Fruit fly (Drosophila melanogaster) whole organism, embryonic: Measurements from ENCODE around the gene XRCC1.
A peak's percentile ranks its signal among the peaks of the same experiment; 100 is the strongest.

Experiments
- Atf3 ChIP-seq: fragments of 200-800 bp; sonication (Bioruptor generic); optimal IDR thresholded peaks from 3 replicates; lab custom pipeline; 2016; ENCODE audit warnings: missing biosample characterization, missing genetic modification characterization
- B-H1 ChIP-seq: fragments of 200-800 bp; sonication (Bioruptor generic); IDR thresholded peaks from 3 replicates; pipeline ENCODE4 v1.3.6; 2022; ENCODE audit warnings: missing biosample characterization, missing genetic modification characterization
- C15 ChIP-seq: fragments of 200-800 bp; sonication (Bioruptor generic); IDR thresholded peaks from 3 replicates; pipeline ENCODE4 v1.3.6; 2022; ENCODE audit warnings: missing biosample characterization, missing genetic modification characterization
- CG10147 ChIP-seq: fragments of 200-800 bp; sonication (Bioruptor generic); optimal IDR thresholded peaks from 2 replicates; lab custom pipeline; 2019; ENCODE audit warnings: missing biosample characterization, mild to moderate bottlenecking, missing genetic modification characterization, moderate library complexity
- CG11456 ChIP-seq: fragments of 200-800 bp; sonication (Bioruptor generic); IDR thresholded peaks from 3 replicates; pipeline ENCODE4 v1.3.6; 2022; ENCODE audit warnings: missing biosample characterization, missing genetic modification characterization
- CG11504 ChIP-seq: fragments of 200-800 bp; sonication (Bioruptor generic); optimal IDR thresholded peaks from 3 replicates; lab custom pipeline; 2019; ENCODE audit warnings: missing biosample characterization, mild to moderate bottlenecking, missing genetic modification characterization, moderate library complexity
- CG12071 ChIP-seq: fragments of 200-800 bp; sonication (Bioruptor generic); optimal IDR thresholded peaks from 3 replicates; lab custom pipeline; 2018; ENCODE audit warnings: missing biosample characterization, mild to moderate bottlenecking, missing genetic modification characterization
- CG12299 ChIP-seq: fragments of 200-800 bp; sonication (Bioruptor generic); optimal IDR thresholded peaks from 2 replicates; lab custom pipeline; 2018; ENCODE audit warnings: missing biosample characterization, mild to moderate bottlenecking, missing genetic modification characterization
- CG1233 ChIP-seq: fragments of 200-800 bp; sonication (Bioruptor generic); optimal IDR thresholded peaks from 4 replicates; lab custom pipeline; 2018; ENCODE audit warnings: missing biosample characterization, mild to moderate bottlenecking, missing genetic modification characterization
- CG12391 ChIP-seq: fragments of 200-800 bp; sonication (Bioruptor generic); optimal IDR thresholded peaks from 3 replicates; lab custom pipeline; 2018; ENCODE audit warnings: missing biosample characterization, mild to moderate bottlenecking, missing genetic modification characterization, moderate library complexity
- CG16863 ChIP-seq: fragments of 200-800 bp; sonication (Bioruptor generic); optimal IDR thresholded peaks from 3 replicates; lab custom pipeline; 2016; ENCODE audit warnings: missing biosample characterization, missing genetic modification characterization
- CG17361 ChIP-seq: fragments of 200-800 bp; sonication (Bioruptor generic); IDR thresholded peaks from 3 replicates; pipeline ENCODE4 v1.3.6; 2022; ENCODE audit warnings: missing biosample characterization, missing genetic modification characterization
- CG31388 ChIP-seq: fragments of 200-800 bp; sonication (Bioruptor generic); optimal IDR thresholded peaks from 2 replicates; lab custom pipeline; 2016; ENCODE audit warnings: missing biosample characterization, missing genetic modification characterization
- CG4707 ChIP-seq: fragments of 200-800 bp; sonication (Bioruptor generic); optimal IDR thresholded peaks from 2 replicates; lab custom pipeline; 2018; ENCODE audit warnings: missing biosample characterization, mild to moderate bottlenecking, missing genetic modification characterization, moderate library complexity
- CG4820 ChIP-seq: fragments of 200-800 bp; sonication (Bioruptor generic); optimal IDR thresholded peaks from 3 replicates; lab custom pipeline; 2016; ENCODE audit warnings: missing biosample characterization, missing genetic modification characterization
- CG4854 ChIP-seq: fragments of 200-800 bp; sonication (Bioruptor generic); optimal IDR thresholded peaks from 2 replicates; lab custom pipeline; 2016; ENCODE audit warnings: missing biosample characterization, missing genetic modification characterization, inconsistent platforms
- CG7357 ChIP-seq: fragments of 200-800 bp; sonication (Bioruptor generic); IDR thresholded peaks from 3 replicates; pipeline ENCODE4 v1.3.6; 2022; ENCODE audit warnings: missing biosample characterization, missing genetic modification characterization
- CG7556 ChIP-seq: fragments of 200-800 bp; sonication (Bioruptor generic); optimal IDR thresholded peaks from 2 replicates; lab custom pipeline; 2017; ENCODE audit warnings: missing biosample characterization, mild to moderate bottlenecking, missing genetic modification characterization
- CG8290 ChIP-seq, 3 experiments: fragments of 200-800 bp; sonication (Bioruptor generic); optimal IDR thresholded peaks; 2 replicates each; lab custom pipeline; 2016 to 2019; ENCODE audit warnings: missing biosample characterization in 3 of 3, missing genetic modification characterization in 3 of 3, mild to moderate bottlenecking in 2 of 3, moderate library complexity in 1 of 3
- CHES-1-like ChIP-seq: fragments of 200-800 bp; sonication (Bioruptor generic); optimal IDR thresholded peaks from 2 replicates; lab custom pipeline; 2016; ENCODE audit warnings: missing biosample characterization, missing genetic modification characterization
- CTCF ChIP-seq: fragments of 200-800 bp; sonication (Bioruptor generic); optimal IDR thresholded peaks from 2 replicates; lab custom pipeline; 2017; ENCODE audit warnings: missing biosample characterization, mild to moderate bottlenecking, missing genetic modification characterization, moderate library complexity
- CoRest ChIP-seq: fragments of 200-800 bp; sonication (Bioruptor generic); optimal IDR thresholded peaks from 3 replicates; lab custom pipeline; 2018; ENCODE audit warnings: missing biosample characterization, mild to moderate bottlenecking, missing genetic modification characterization, moderate library complexity
- Doc2 ChIP-seq: fragments of 200-800 bp; sonication (Bioruptor generic); IDR thresholded peaks from 2 replicates; pipeline ENCODE4 v1.3.6; 2022; ENCODE audit warnings: missing biosample characterization, missing genetic modification characterization
- HmgD ChIP-seq: fragments of 200-800 bp; sonication (Bioruptor generic); optimal IDR thresholded peaks from 3 replicates; lab custom pipeline; 2016; ENCODE audit warnings: missing biosample characterization, missing genetic modification characterization
- Hmr ChIP-seq: fragments of 200-800 bp; sonication (Bioruptor generic); optimal IDR thresholded peaks from 3 replicates; lab custom pipeline; 2017; ENCODE audit warnings: mild to moderate bottlenecking, missing biosample characterization, missing genetic modification reagents, missing genetic modification characterization
- Hmx ChIP-seq: fragments of 200-800 bp; sonication (Bioruptor generic); optimal IDR thresholded peaks from 2 replicates; lab custom pipeline; 2016; ENCODE audit warnings: missing biosample characterization, missing genetic modification characterization
- Lhr ChIP-seq: fragments of 200-800 bp; sonication (Bioruptor generic); optimal IDR thresholded peaks from 3 replicates; lab custom pipeline; 2017; ENCODE audit warnings: mild to moderate bottlenecking, missing biosample characterization, missing genetic modification reagents, missing genetic modification characterization
- Med ChIP-seq: fragments of 200-800 bp; sonication (Bioruptor generic); peaks from one replicate; lab custom pipeline; 2016; ENCODE audit warnings: missing biosample characterization, missing genetic modification characterization, mild to moderate bottlenecking, inconsistent platforms, moderate library complexity
- NC2α ChIP-seq: fragments of 200-800 bp; sonication (Bioruptor generic); optimal IDR thresholded peaks from 2 replicates; lab custom pipeline; 2016; ENCODE audit warnings: missing biosample characterization, missing genetic modification characterization
- NFAT ChIP-seq: fragments of 200-800 bp; sonication (Bioruptor generic); IDR thresholded peaks from 2 replicates; pipeline ENCODE4 v1.3.6; 2022; ENCODE audit warnings: missing biosample characterization, missing genetic modification characterization
- Nf-YB ChIP-seq: fragments of 200-800 bp; sonication (Bioruptor generic); optimal IDR thresholded peaks from 3 replicates; lab custom pipeline; 2019; ENCODE audit warnings: missing biosample characterization, mild to moderate bottlenecking, missing genetic modification characterization, moderate library complexity
- Nf-YC ChIP-seq: fragments of 200-800 bp; optimal IDR thresholded peaks from 3 replicates; lab custom pipeline; 2019; ENCODE audit warnings: missing biosample characterization, mild to moderate bottlenecking, missing genetic modification characterization, moderate library complexity
- Sin3A ChIP-seq: fragments of >200 bp; optimal IDR thresholded peaks from 2 replicates; lab custom pipeline; 2018
- Sry-δ ChIP-seq: fragments of 200-800 bp; sonication (Bioruptor generic); optimal IDR thresholded peaks from 2 replicates; lab custom pipeline; 2016; ENCODE audit warnings: missing biosample characterization, missing genetic modification characterization
- Taf1 ChIP-seq: fragments of 200-800 bp; sonication (Bioruptor generic); IDR thresholded peaks from 2 replicates; pipeline ENCODE4 v1.3.6; 2022; ENCODE audit warnings: missing biosample characterization, missing genetic modification characterization
- Usf ChIP-seq: fragments of 200-800 bp; sonication (Bioruptor generic); optimal IDR thresholded peaks from 2 replicates; lab custom pipeline; 2017; ENCODE audit warnings: missing genotype, missing biosample characterization, missing genetic modification characterization
- bab2 ChIP-seq: fragments of 200-800 bp; sonication (Bioruptor generic); optimal IDR thresholded peaks from 2 replicates; lab custom pipeline; 2016; ENCODE audit warnings: missing biosample characterization, missing genetic modification characterization
- chif ChIP-seq, 2 experiments: fragments of 200-800 bp; sonication (Bioruptor generic); optimal IDR thresholded peaks; 3 replicates each; lab custom pipeline; 2016; ENCODE audit warnings: missing biosample characterization in 2 of 2, missing genetic modification characterization in 2 of 2
- ci ChIP-seq: fragments of 200-800 bp; sonication (Bioruptor generic); IDR thresholded peaks from 3 replicates; pipeline ENCODE4 v1.3.6; 2022; ENCODE audit warnings: missing biosample characterization, missing genetic modification characterization
- crol ChIP-seq: fragments of 200-800 bp; sonication (Bioruptor generic); IDR thresholded peaks from 2 replicates; pipeline ENCODE4 v1.3.6; 2022; ENCODE audit warnings: missing biosample characterization, missing genetic modification characterization
- crp ChIP-seq, 2 experiments: fragments of 200-800 bp; sonication (Bioruptor generic); optimal IDR thresholded peaks; 2 replicates in 1 of 2; 3 replicates in 1 of 2; lab custom pipeline; 2017; ENCODE audit warnings: missing biosample characterization in 2 of 2, missing genetic modification characterization in 2 of 2, mild to moderate bottlenecking in 1 of 2, moderate library complexity in 1 of 2
- fd96Cb ChIP-seq: fragments of 200-800 bp; sonication (Bioruptor generic); optimal IDR thresholded peaks from 2 replicates; lab custom pipeline; 2018; ENCODE audit warnings: missing biosample characterization, mild to moderate bottlenecking, missing genetic modification characterization, moderate library complexity
- lilli ChIP-seq: fragments of 200-800 bp; sonication (Bioruptor generic); optimal IDR thresholded peaks from 3 replicates; lab custom pipeline; 2016; ENCODE audit warnings: missing biosample characterization, missing genetic modification characterization
- prd ChIP-seq, 3 experiments: fragments of >200 bp in 2 of 3; fragments of 200-800 bp in 1 of 3; sonication (Bioruptor generic) in 1 of 3; optimal IDR thresholded peaks in 2 of 3; IDR thresholded peaks in 1 of 3; 2 replicates in 2 of 3; 3 replicates in 1 of 3; pipeline versions ENCODE4 v1.3.6 to Lab custom; 2017 to 2022; ENCODE audit warnings: missing biosample characterization in 1 of 3, missing genetic modification characterization in 1 of 3
- pros ChIP-seq: fragments of 200-800 bp; sonication (Bioruptor generic); optimal IDR thresholded peaks from 3 replicates; lab custom pipeline; 2019; ENCODE audit warnings: missing biosample characterization, mild to moderate bottlenecking, missing genetic modification characterization, moderate library complexity
- rib ChIP-seq: fragments of 200-800 bp; sonication (Bioruptor generic); IDR thresholded peaks from 2 replicates; pipeline ENCODE4 v1.3.6; 2022; ENCODE audit warnings: missing biosample characterization, missing genetic modification characterization
- scrt ChIP-seq: fragments of 200-800 bp; sonication (Bioruptor generic); optimal IDR thresholded peaks from 2 replicates; lab custom pipeline; 2018; ENCODE audit warnings: missing biosample characterization, mild to moderate bottlenecking, missing genetic modification characterization, moderate library complexity
- slbo ChIP-seq: fragments of 200-800 bp; sonication (Bioruptor generic); IDR thresholded peaks from 2 replicates; pipeline ENCODE4 v1.3.6; 2022; ENCODE audit warnings: missing biosample characterization, missing genetic modification characterization
- sna ChIP-seq: fragments of 200-800 bp; sonication (Bioruptor generic); IDR thresholded peaks from 2 replicates; pipeline ENCODE4 v1.3.6; 2022; ENCODE audit warnings: missing biosample characterization, missing genetic modification characterization; ENCODE audit not compliant: partially characterized antibody
- wdn ChIP-seq: fragments of 200-800 bp; sonication (Bioruptor generic); IDR thresholded peaks from 2 replicates; pipeline ENCODE4 v1.3.6; 2022; ENCODE audit warnings: missing biosample characterization, missing genetic modification characterization
- wor ChIP-seq: fragments of 200-800 bp; sonication (Bioruptor generic); IDR thresholded peaks from 2 replicates; pipeline ENCODE4 v1.3.6; 2022; ENCODE audit warnings: missing biosample characterization, missing genetic modification characterization
- zfh2 ChIP-seq: fragments of 200-800 bp; sonication (Bioruptor generic); optimal IDR thresholded peaks from 2 replicates; lab custom pipeline; 2016; ENCODE audit warnings: missing biosample characterization, missing genetic modification characterization

Gene XRCC1

dm6 chrX:5332259-5332862, 2.7 kb downstream of the XRCC1 start, which contains the start of gene CanB (continued):
- TF ChIP-seq NC2α (GFP tag; lab: Kevin White, UChicago) (no peak), CG7556 (GFP tag; lab: Kevin White, UChicago) (no peak), CG11504 (tag; lab: Kevin White, UChicago) (peak; percentile 17), Doc2 (no peak), CG4707 (GFP tag; lab: Kevin White, UChicago) (no peak), CG12071 (GFP tag; lab: Kevin White, UChicago) (no peak), Sin3A (lab: Kevin White, UChicago) (no peak), Atf3 (GFP tag; lab: Kevin White, UChicago) (no peak), Taf1 (GFP tag; lab: Robert Waterston, UW) (no peak), slbo (GFP tag; lab: Robert Waterston, UW) (no peak; the same call in 1 of the 2 replicates), sna (peak; percentile 52; the same call in 1 of the 2 replicates), CG4820 (no peak), rib (no peak), CG10147 (GFP tag; lab: Kevin White, UChicago) (no peak), scrt (GFP tag; lab: Kevin White, UChicago) (peak; percentile 94), Lhr (peak; percentile 48), Sry-δ (peak; percentile 82), HmgD (no peak), CG4854 (no peak), chif (GFP tag; optimal IDR thresholded peaks at IDR 0.05; lab: Kevin White, UChicago) (peak in 1 of 2 experiments; percentile 2), Hmr (GFP tag; lab: Kevin White, UChicago) (peak; percentile 30), CG31388 (GFP tag; lab: Kevin White, UChicago) (no peak), C15 (GFP tag; lab: Robert Waterston, UW) (no peak), crp (GFP tag; optimal IDR thresholded peaks at IDR 0.05; lab: Kevin White, UChicago) (peak in 1 of 2 experiments; percentile 46), Med (GFP tag; lab: Kevin White, UChicago) (peak; percentile 88), bab2 (GFP tag; lab: Kevin White, UChicago) (no peak), fd96Cb (no peak), B-H1 (no peak), CG8290 (GFP tag; optimal IDR thresholded peaks at IDR 0.05; lab: Kevin White, UChicago) (peak; percentile 53), CG8290 (tag; optimal IDR thresholded peaks at IDR 0.05; lab: Kevin White, UChicago) (peak; percentile 10 to 30), wor (GFP tag; lab: Robert Waterston, UW) (no peak), CG16863 (no peak), CoRest (peak; percentile 11), Nf-YC (tag; lab: Kevin White, UChicago) (no peak), CG11456 (GFP tag; lab: Robert Waterston, UW) (0 out of 3 replicates have a peak, but pooled peaks have one; percentile 64), Nf-YB (no peak), Hmx (GFP tag; lab: Kevin White, UChicago) (no peak), CG7357 (no peak), NFAT (GFP tag; lab: Robert Waterston, UW) (no peak), crol (GFP tag; lab: Robert Waterston, UW) (no peak)

- TF ChIP-seq lilli: peak; percentile 7
- no peak for TF ChIP-seq CHES-1-like (GFP tag; lab: Kevin White, UChicago)
- TF ChIP-seq wdn (GFP tag; lab: Robert Waterston, UW): no peak
- TF ChIP-seq CG12071 (GFP tag; lab: Kevin White, UChicago): peak; percentile 34
- peak; percentile 9 for TF ChIP-seq Usf
- TF ChIP-seq prd (optimal IDR thresholded peaks at IDR 0.05; lab: Kevin White, UChicago): no peak
- TF ChIP-seq prd (GFP tag; IDR thresholded peaks at IDR 0.05; lab: Robert Waterston, UW): peak; percentile 33; the same call in 1 of the 3 replicates
- peak; percentile 35 for TF ChIP-seq zfh2 (GFP tag; lab: Kevin White, UChicago)
- 0 out of 3 replicates have a peak, but pooled peaks have one; percentile 44 for TF ChIP-seq ci (GFP tag; lab: Robert Waterston, UW)
- peak; percentile 37 for TF ChIP-seq CG12391 (tag; lab: Kevin White, UChicago)
- TF ChIP-seq CG12299 (tag; lab: Kevin White, UChicago): peak; percentile 1
- no peak for TF ChIP-seq pros
- peak; percentile 40 for TF ChIP-seq CG1233 (GFP tag; lab: Kevin White, UChicago)
- TF ChIP-seq Nf-YC (tag; lab: Kevin White, UChicago): peak; percentile 16
- no peak for TF ChIP-seq CTCF
- TF ChIP-seq CG17361 (GFP tag; lab: Robert Waterston, UW): peak; percentile 54; the same call in 2 of the 3 replicates
Measured at dm6 chrX:5336722-5337121, 7.0 kb downstream of the XRCC1 start.
